Fruit fly (Drosophila melanogaster): Measurements from ENCODE around the gene E5.
A peak's percentile ranks its signal among the peaks of the same experiment; 100 is the strongest.

Gene E5

DNA sequence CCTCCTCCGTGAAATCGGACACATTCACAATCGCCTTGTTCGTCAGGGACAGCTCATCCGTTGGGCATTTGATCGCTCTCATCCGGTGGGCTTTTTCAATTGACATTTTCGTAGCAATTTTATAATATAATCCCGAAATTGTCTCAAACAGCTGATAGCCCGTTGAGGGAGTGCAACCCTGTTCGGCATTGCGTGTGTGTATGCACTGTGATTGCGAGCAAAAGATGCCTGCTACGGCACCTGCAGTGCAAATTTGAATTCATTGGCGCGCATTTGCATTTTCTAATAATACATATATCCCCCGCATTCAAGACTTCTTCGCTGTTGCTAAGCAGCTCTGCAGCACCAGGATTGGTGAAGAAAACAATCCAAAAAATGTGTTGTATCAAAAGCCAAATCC is 36.9 kb downstream of the E5 start, which contains the start of gene Nsf2 (continued):
- TF ChIP-seq amos (GFP tag; IDR thresholded peaks at IDR 0.05; ENCODE audit: partially characterized antibody) (peak; percentile 36; the same call in 1 of the 2 replicates), prd (optimal IDR thresholded peaks at IDR 0.05) (no peak), prd (GFP tag; IDR thresholded peaks at IDR 0.05) (no peak), Six4 (GFP tag; optimal IDR thresholded peaks at IDR 0.05) (no peak), Sin3A (optimal IDR thresholded peaks at IDR 0.05) (peak; percentile 38), eyg (GFP tag; optimal IDR thresholded peaks at IDR 0.05) (no peak), kni (GFP tag; optimal IDR thresholded peaks at IDR 0.05) (peak; percentile 19), CG13296 (GFP tag; optimal IDR thresholded peaks at IDR 0.05) (no peak), ftz-f1 (GFP tag; optimal IDR thresholded peaks at IDR 0.05) (no peak), CG11504 (tag; optimal IDR thresholded peaks at IDR 0.05) (peak; percentile 37), HmgD (GFP tag; optimal IDR thresholded peaks at IDR 0.05) (peak; percentile 74), E2f2 (GFP tag; IDR thresholded peaks at IDR 0.05) (peak; percentile 99), Hr39 (optimal IDR thresholded peaks at IDR 0.05) (no peak), CG16779 (GFP tag; IDR thresholded peaks at IDR 0.05) (no peak), Hsf (GFP tag; optimal IDR thresholded peaks at IDR 0.05) (no peak), lab (GFP tag; optimal IDR thresholded peaks at IDR 0.05) (no peak), otp (GFP tag; IDR thresholded peaks at IDR 0.05) (no peak), CG2116 (GFP tag; optimal IDR thresholded peaks at IDR 0.05) (peak; percentile 99), Opbp (GFP tag; IDR thresholded peaks at IDR 0.05; ENCODE audit: partially characterized antibody) (peak; percentile 66; the same call in 2 of the 3 replicates), CG10654 (GFP tag; optimal IDR thresholded peaks at IDR 0.05) (no peak), Doc3 (GFP tag; IDR thresholded peaks at IDR 0.05; ENCODE audit: partially characterized antibody) (0 out of 3 replicates have a peak, but pooled peaks have one; percentile 26), CG16813 (GFP tag; IDR thresholded peaks at IDR 0.05; ENCODE audit: partially characterized antibody) (peak; percentile 32; the same call in 1 of the 3 replicates), sqz (GFP tag; optimal IDR thresholded peaks at IDR 0.05) (no peak), odd (GFP tag; optimal IDR thresholded peaks at IDR 0.05) (no peak), Eip74EF (GFP tag; optimal IDR thresholded peaks at IDR 0.05) (no peak), CG3281 (GFP tag; optimal IDR thresholded peaks at IDR 0.05) (peak; percentile 80), ewg (GFP tag; optimal IDR thresholded peaks at IDR 0.05) (no peak), CG18262 (tag; optimal IDR thresholded peaks at IDR 0.05) (no peak), CG12071 (GFP tag; optimal IDR thresholded peaks at IDR 0.05) (no peak), vfl (GFP tag; optimal IDR thresholded peaks at IDR 0.05) (no peak), E2f1 (GFP tag; IDR thresholded peaks at IDR 0.05) (no peak), CG9876 (GFP tag; optimal IDR thresholded peaks at IDR 0.05) (no peak), CG9215 (GFP tag; IDR thresholded peaks at IDR 0.05) (no peak), danr (GFP tag; IDR thresholded peaks at IDR 0.05) (no peak), slp2 (GFP tag; optimal IDR thresholded peaks at IDR 0.05) (no peak), CG13624 (GFP tag; optimal IDR thresholded peaks at IDR 0.05) (no peak), Usf (GFP tag; optimal IDR thresholded peaks at IDR 0.05) (no peak), CG11398 (GFP tag; optimal IDR thresholded peaks at IDR 0.05) (no peak), Ets65A (GFP tag) (peak; percentile 87), NC2β (GFP tag; optimal IDR thresholded peaks at IDR 0.05) (peak; percentile 20), H15 (GFP tag; IDR thresholded peaks at IDR 0.05) (no peak), en (GFP tag; optimal IDR thresholded peaks at IDR 0.05) (no peak), tgo (GFP tag; IDR thresholded peaks at IDR 0.05) (no peak), CG4730 (GFP tag; IDR thresholded peaks at IDR 0.05) (no peak), CG12744 (GFP tag; optimal IDR thresholded peaks at IDR 0.05) (no peak), CG30020 (tag; optimal IDR thresholded peaks at IDR 0.05) (peak; percentile 24), CG12219 (GFP tag; optimal IDR thresholded peaks at IDR 0.05) (no peak), CG9797 (GFP tag; optimal IDR thresholded peaks at IDR 0.05) (peak; percentile 57), ash1 (GFP tag; optimal IDR thresholded peaks at IDR 0.05) (no peak), tin (GFP tag; optimal IDR thresholded peaks at IDR 0.05) (no peak), CG34422 (GFP tag; IDR thresholded peaks at IDR 0.05) (peak; percentile 73; the same call in 2 of the 3 replicates), lmd (GFP tag; IDR thresholded peaks at IDR 0.05) (peak; percentile 6; the same call in 1 of the 2 replicates), Awh (GFP tag; IDR thresholded peaks at IDR 0.05) (no peak)

Data from whole organism, embryonic.